Fruit fly (Drosophila melanogaster) whole organism, embryonic: Measurements from ENCODE around the gene CG5225.

Experiments used
- Bteb2 ChIP-seq: fragments of 200-800 bp; sonication (Bioruptor generic); optimal IDR thresholded peaks from 2 replicates; lab custom pipeline; 2016; ENCODE audit warnings: missing biosample characterization, missing genetic modification characterization
- CG10979 ChIP-seq: fragments of 200-800 bp; sonication (Bioruptor generic); optimal IDR thresholded peaks from 2 replicates; lab custom pipeline; 2018; ENCODE audit warnings: missing biosample characterization, mild to moderate bottlenecking, missing genetic modification characterization, moderate library complexity
- CG12769 ChIP-seq: fragments of 200-800 bp; sonication (Bioruptor generic); optimal IDR thresholded peaks from 2 replicates; lab custom pipeline; 2019; ENCODE audit warnings: missing biosample characterization, mild to moderate bottlenecking, missing genetic modification characterization, moderate library complexity
- CG16779 ChIP-seq: fragments of 200-800 bp; sonication (Bioruptor generic); IDR thresholded peaks from 2 replicates; pipeline ENCODE4 v1.3.6; 2022; ENCODE audit warnings: missing biosample characterization, missing genetic modification characterization
- CG18764 ChIP-seq: fragments of 200-800 bp; sonication (Bioruptor generic); optimal IDR thresholded peaks from 3 replicates; lab custom pipeline; 2016; ENCODE audit warnings: missing biosample characterization, missing genetic modification characterization
- CG2712 ChIP-seq: fragments of 200-800 bp; optimal IDR thresholded peaks from 3 replicates; lab custom pipeline; 2019; ENCODE audit warnings: missing biosample characterization, mild to moderate bottlenecking, missing genetic modification characterization, moderate library complexity
- CG4404 ChIP-seq: fragments of 200-800 bp; sonication (Bioruptor generic); IDR thresholded peaks from 2 replicates; pipeline ENCODE4 v1.3.6; 2022; ENCODE audit warnings: missing biosample characterization, missing genetic modification characterization
- CG7963 ChIP-seq: fragments of 200-800 bp; sonication (Bioruptor generic); IDR thresholded peaks from 3 replicates; pipeline ENCODE4 v1.3.6; 2022; ENCODE audit warnings: missing biosample characterization, missing genetic modification characterization; ENCODE audit not compliant: partially characterized antibody
- CG8944 ChIP-seq: fragments of 200-800 bp; sonication (Bioruptor generic); optimal IDR thresholded peaks from 3 replicates; lab custom pipeline; 2016; ENCODE audit warnings: missing biosample characterization, missing genetic modification characterization
- D19B ChIP-seq: fragments of 200-800 bp; sonication (Bioruptor generic); optimal IDR thresholded peaks from 2 replicates; lab custom pipeline; 2017; ENCODE audit warnings: missing biosample characterization, mild to moderate bottlenecking, missing genetic modification characterization
- Dll ChIP-seq: fragments of 200-800 bp; sonication (Bioruptor generic); IDR thresholded peaks from 4 replicates; pipeline ENCODE4 v1.3.6; 2022; ENCODE audit warnings: missing biosample characterization, missing genetic modification characterization; ENCODE audit not compliant: partially characterized antibody
- E2f1 ChIP-seq: fragments of 200-800 bp; sonication (Bioruptor generic); IDR thresholded peaks from 2 replicates; pipeline ENCODE4 v1.3.6; 2022; ENCODE audit warnings: missing biosample characterization, missing genetic modification characterization
- Eip74EF ChIP-seq, 2 experiments: fragments of 200-800 bp in 1 of 2; fragments of >200 bp in 1 of 2; sonication (Bioruptor generic) in 1 of 2; optimal IDR thresholded peaks; 2 replicates each; lab custom pipeline; 2017 to 2019; ENCODE audit warnings: missing biosample characterization in 2 of 2, missing genetic modification characterization in 2 of 2, mild to moderate bottlenecking in 1 of 2, moderate library complexity in 1 of 2
- Ets65A ChIP-seq: fragments of 200-800 bp; sonication (Bioruptor generic); peaks from one replicate; lab custom pipeline; 2016; ENCODE audit warnings: missing biosample characterization, missing genetic modification characterization
- Fer1 ChIP-seq: fragments of 200-800 bp; sonication (Bioruptor generic); optimal IDR thresholded peaks from 2 replicates; lab custom pipeline; 2017; ENCODE audit warnings: missing biosample characterization, mild to moderate bottlenecking, missing genetic modification characterization
- Fer2 ChIP-seq: fragments of 200-800 bp; sonication (Bioruptor generic); optimal IDR thresholded peaks from 2 replicates; lab custom pipeline; 2018; ENCODE audit warnings: missing biosample characterization, mild to moderate bottlenecking, missing genetic modification characterization, moderate library complexity
- H2.0 ChIP-seq: fragments of 200-800 bp; sonication (Bioruptor generic); IDR thresholded peaks from 2 replicates; pipeline ENCODE4 v1.3.6; 2022; ENCODE audit warnings: missing biosample characterization, missing genetic modification characterization
- HLH4C ChIP-seq: fragments of 200-800 bp; sonication (Bioruptor generic); IDR thresholded peaks from 3 replicates; pipeline ENCODE4 v1.3.6; 2022; ENCODE audit warnings: missing biosample characterization, missing genetic modification characterization; ENCODE audit not compliant: partially characterized antibody
- Med ChIP-seq: fragments of 200-800 bp; sonication (Bioruptor generic); peaks from one replicate; lab custom pipeline; 2016; ENCODE audit warnings: missing biosample characterization, missing genetic modification characterization, mild to moderate bottlenecking, inconsistent platforms, moderate library complexity
- Ravus ChIP-seq: fragments of 200-800 bp; sonication (Bioruptor generic); IDR thresholded peaks from 2 replicates; pipeline ENCODE4 v1.3.6; 2022; ENCODE audit warnings: missing biosample characterization, missing genetic modification characterization
- Side ChIP-seq: fragments of 200-800 bp; sonication (Bioruptor generic); optimal IDR thresholded peaks from 2 replicates; lab custom pipeline; 2016; ENCODE audit warnings: missing biosample characterization, missing genetic modification characterization
- Trl ChIP-seq, 3 experiments: fragments of >200 bp in 2 of 3; fragments of 200-800 bp in 1 of 3; sonication (Bioruptor generic) in 1 of 3; optimal IDR thresholded peaks; 2 replicates in 1 of 3; 3 replicates in 2 of 3; lab custom pipeline; 2016 to 2017; ENCODE audit warnings: missing biosample characterization in 1 of 3, missing genetic modification characterization in 1 of 3
- ac ChIP-seq: fragments of 200-800 bp; sonication (Bioruptor generic); optimal IDR thresholded peaks from 3 replicates; lab custom pipeline; 2017; ENCODE audit warnings: missing biosample characterization, mild to moderate bottlenecking, missing genetic modification characterization
- ara ChIP-seq: fragments of 200-800 bp; sonication (Bioruptor generic); IDR thresholded peaks from 2 replicates; pipeline ENCODE4 v1.3.6; 2022; ENCODE audit warnings: missing biosample characterization, missing genetic modification characterization
- ato ChIP-seq: fragments of 200-800 bp; sonication (Bioruptor generic); IDR thresholded peaks from 2 replicates; pipeline ENCODE4 v1.3.6; 2022; ENCODE audit warnings: missing biosample characterization, missing genetic modification characterization; ENCODE audit not compliant: partially characterized antibody
- cad ChIP-seq: fragments of >200 bp; optimal IDR thresholded peaks from 2 replicates; lab custom pipeline; 2017; ENCODE audit warnings: missing biosample characterization, missing genetic modification characterization
- caup ChIP-seq: fragments of 200-800 bp; sonication (Bioruptor generic); optimal IDR thresholded peaks from 3 replicates; lab custom pipeline; 2017; ENCODE audit warnings: missing biosample characterization, mild to moderate bottlenecking, missing genetic modification characterization, moderate library complexity; ENCODE audit not compliant: severe bottlenecking
- ci ChIP-seq: fragments of 200-800 bp; sonication (Bioruptor generic); IDR thresholded peaks from 3 replicates; pipeline ENCODE4 v1.3.6; 2022; ENCODE audit warnings: missing biosample characterization, missing genetic modification characterization
- disco-r ChIP-seq: fragments of 200-800 bp; sonication (Bioruptor generic); optimal IDR thresholded peaks from 2 replicates; lab custom pipeline; 2016; ENCODE audit warnings: missing biosample characterization, missing genetic modification characterization
- esg ChIP-seq: fragments of 200-800 bp; sonication (Bioruptor generic); conservative IDR thresholded peaks from 2 replicates; pipeline ENCODE4 v1.3.6; 2022; ENCODE audit warnings: missing biosample characterization, missing genetic modification characterization
- kni ChIP-seq: fragments of 200-800 bp; sonication (Bioruptor generic); optimal IDR thresholded peaks from 3 replicates; lab custom pipeline; 2017; ENCODE audit warnings: mild to moderate bottlenecking, missing biosample characterization, missing genetic modification reagents, missing genetic modification characterization
- lilli ChIP-seq: fragments of 200-800 bp; sonication (Bioruptor generic); optimal IDR thresholded peaks from 3 replicates; lab custom pipeline; 2016; ENCODE audit warnings: missing biosample characterization, missing genetic modification characterization
- oc ChIP-seq: fragments of 200-800 bp; sonication (Bioruptor generic); optimal IDR thresholded peaks from 2 replicates; lab custom pipeline; 2018; ENCODE audit warnings: missing biosample characterization, mild to moderate bottlenecking, missing genetic modification characterization, moderate library complexity
- onecut ChIP-seq: fragments of 200-800 bp; sonication (Bioruptor generic); IDR thresholded peaks from 2 replicates; pipeline ENCODE4 v1.3.6; 2022; ENCODE audit warnings: missing biosample characterization, missing genetic modification characterization
- pb ChIP-seq: fragments of 200-800 bp; sonication (Bioruptor generic); optimal IDR thresholded peaks from 3 replicates; lab custom pipeline; 2016; ENCODE audit warnings: missing biosample characterization, missing genetic modification characterization
- pum ChIP-seq: fragments of 200-800 bp; sonication (Bioruptor generic); optimal IDR thresholded peaks from 2 replicates; lab custom pipeline; 2016; ENCODE audit warnings: missing biosample characterization, missing genetic modification characterization
- salm ChIP-seq: fragments of 200-800 bp; sonication (Bioruptor generic); optimal IDR thresholded peaks from 2 replicates; lab custom pipeline; 2018; ENCODE audit warnings: missing biosample characterization, mild to moderate bottlenecking, missing genetic modification characterization
- scrt ChIP-seq: fragments of 200-800 bp; sonication (Bioruptor generic); optimal IDR thresholded peaks from 2 replicates; lab custom pipeline; 2018; ENCODE audit warnings: missing biosample characterization, mild to moderate bottlenecking, missing genetic modification characterization, moderate library complexity
- sim ChIP-seq: fragments of 200-800 bp; sonication (Bioruptor generic); IDR thresholded peaks from 2 replicates; pipeline ENCODE4 v1.3.6; 2022; ENCODE audit warnings: missing biosample characterization, missing genetic modification characterization
- sna ChIP-seq: fragments of 200-800 bp; sonication (Bioruptor generic); IDR thresholded peaks from 2 replicates; pipeline ENCODE4 v1.3.6; 2022; ENCODE audit warnings: missing biosample characterization, missing genetic modification characterization; ENCODE audit not compliant: partially characterized antibody
- sqz ChIP-seq: fragments of 200-800 bp; sonication (Bioruptor generic); optimal IDR thresholded peaks from 3 replicates; lab custom pipeline; 2018; ENCODE audit warnings: missing biosample characterization, mild to moderate bottlenecking, missing genetic modification characterization
- sr ChIP-seq: fragments of 200-800 bp; sonication (Bioruptor generic); IDR thresholded peaks from 3 replicates; pipeline ENCODE4 v1.3.6; 2022; ENCODE audit warnings: missing biosample characterization, missing genetic modification characterization
- ssp ChIP-seq: fragments of 200-800 bp; sonication (Bioruptor generic); IDR thresholded peaks from 2 replicates; pipeline ENCODE4 v1.3.6; 2022; ENCODE audit warnings: missing biosample characterization, missing genetic modification characterization
- twi ChIP-seq: fragments of 200-800 bp; optimal IDR thresholded peaks from 2 replicates; lab custom pipeline; 2019; ENCODE audit warnings: missing biosample characterization, mild to moderate bottlenecking, missing genetic modification characterization, moderate library complexity
- wdn ChIP-seq: fragments of 200-800 bp; sonication (Bioruptor generic); IDR thresholded peaks from 2 replicates; pipeline ENCODE4 v1.3.6; 2022; ENCODE audit warnings: missing biosample characterization, missing genetic modification characterization
- z ChIP-seq: fragments of 200-800 bp; sonication (Bioruptor generic); IDR thresholded peaks from 3 replicates; pipeline ENCODE4 v1.3.6; 2022; ENCODE audit warnings: missing biosample characterization, missing genetic modification characterization

The CG5225 gene

DNA sequence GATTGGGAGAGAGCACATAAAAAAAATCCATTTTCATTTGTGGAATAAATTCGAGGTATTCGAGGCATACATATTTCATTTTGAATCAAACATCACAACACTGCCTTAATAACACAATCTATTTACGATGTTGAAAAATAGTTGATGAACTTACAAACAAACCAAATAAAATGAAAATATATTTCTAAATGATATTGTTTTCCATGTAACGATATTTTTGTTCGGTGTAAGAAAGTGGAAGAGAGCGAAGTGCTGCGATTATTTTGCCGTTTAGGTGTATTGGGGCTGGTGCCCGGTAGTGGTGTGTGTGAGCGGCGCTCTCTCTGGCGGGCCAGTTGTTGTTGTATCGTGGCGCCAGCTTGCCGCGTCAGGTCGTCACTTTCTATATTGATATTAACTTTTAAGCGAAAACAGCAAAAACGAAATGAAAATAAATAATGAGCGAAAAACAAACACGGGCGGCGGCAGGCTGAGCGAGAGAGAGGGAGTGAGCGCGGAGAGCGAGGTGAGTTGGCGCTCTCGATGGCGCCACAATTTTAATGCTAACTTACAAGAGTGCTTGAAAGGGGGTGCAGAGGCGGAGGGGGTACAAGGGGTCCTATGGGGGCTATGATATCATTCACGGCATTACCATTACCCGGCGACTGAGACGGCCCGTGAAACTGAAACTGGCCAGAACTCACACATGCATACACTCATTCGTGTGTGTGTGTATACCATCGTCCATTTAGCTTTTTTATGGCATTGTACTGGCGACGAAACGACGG lies 36.7 kb downstream of the CG5225 start (continued):
- TF ChIP-seq caup (GFP tag; lab: Kevin White, UChicago), result peak; percentile 79
- no peak for TF ChIP-seq sna (GFP tag; lab: Robert Waterston, UW)
- peak; percentile 93 for TF ChIP-seq salm (tag; lab: Kevin White, UChicago)
- TF ChIP-seq Bteb2 (GFP tag; lab: Kevin White, UChicago), result peak; percentile 91
- peak; percentile 78 for TF ChIP-seq Fer2 (tag; lab: Kevin White, UChicago)
- peak; percentile 93 for TF ChIP-seq sqz (GFP tag; lab: Kevin White, UChicago)
- peak; percentile 87 for TF ChIP-seq CG8944 (GFP tag; lab: Kevin White, UChicago)
- no peak for TF ChIP-seq cad (GFP tag; lab: Kevin White, UChicago)
- TF ChIP-seq CG4404, result peak; percentile 66
- peak; percentile 90 for TF ChIP-seq Side
- peak; percentile 64 for TF ChIP-seq disco-r (GFP tag; lab: Kevin White, UChicago)
- TF ChIP-seq onecut, result peak; percentile 77
- TF ChIP-seq ara (GFP tag; lab: Robert Waterston, UW), result peak; percentile 83
- TF ChIP-seq ac (GFP tag; lab: Kevin White, UChicago), result no peak
- TF ChIP-seq CG16779 (GFP tag; lab: Robert Waterston, UW), result peak; percentile 30; the same call in 1 of the 2 replicates
- TF ChIP-seq lilli (GFP tag; lab: Kevin White, UChicago), result peak; percentile 97
- TF ChIP-seq Fer1 (GFP tag; lab: Kevin White, UChicago), result peak; percentile 93
- TF ChIP-seq scrt (GFP tag; lab: Kevin White, UChicago), result peak; percentile 91

DNA sequence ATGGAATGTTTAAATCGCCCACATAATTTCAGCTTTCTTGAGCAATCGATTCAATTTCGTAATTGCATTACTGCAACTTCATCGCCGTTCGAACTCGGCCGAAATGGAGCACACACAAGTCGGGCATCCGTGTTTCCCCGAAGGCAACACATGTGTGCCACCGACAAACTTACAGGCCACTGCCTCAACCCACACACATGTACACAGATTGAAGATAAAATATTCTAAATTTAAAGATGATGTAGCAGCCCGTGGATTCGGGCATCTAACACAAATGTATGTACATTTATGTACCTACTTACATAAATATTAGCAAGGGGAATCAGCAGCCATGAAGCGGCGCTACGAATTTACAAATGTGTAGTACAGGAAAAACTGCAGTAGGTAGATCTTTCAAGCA lies 37.6 kb downstream of the CG5225 start:
- no peak for TF ChIP-seq E2f1 (GFP tag; lab: Robert Waterston, UW)
- TF ChIP-seq CG12769 (tag; lab: Kevin White, UChicago), result peak; percentile 60
- TF ChIP-seq oc (tag; lab: Kevin White, UChicago), result no peak
- TF ChIP-seq sr (GFP tag; lab: Robert Waterston, UW), result peak; percentile 63; the same call in 2 of the 3 replicates
- peak; percentile 67 for TF ChIP-seq twi (tag; lab: Kevin White, UChicago)
- TF ChIP-seq ci, result 0 out of 3 replicates have a peak, but pooled peaks have one; percentile 38
- no peak for TF ChIP-seq CG7963
- TF ChIP-seq Med, result peak; percentile 29
- no peak for TF ChIP-seq pum (GFP tag; lab: Kevin White, UChicago)

DNA sequence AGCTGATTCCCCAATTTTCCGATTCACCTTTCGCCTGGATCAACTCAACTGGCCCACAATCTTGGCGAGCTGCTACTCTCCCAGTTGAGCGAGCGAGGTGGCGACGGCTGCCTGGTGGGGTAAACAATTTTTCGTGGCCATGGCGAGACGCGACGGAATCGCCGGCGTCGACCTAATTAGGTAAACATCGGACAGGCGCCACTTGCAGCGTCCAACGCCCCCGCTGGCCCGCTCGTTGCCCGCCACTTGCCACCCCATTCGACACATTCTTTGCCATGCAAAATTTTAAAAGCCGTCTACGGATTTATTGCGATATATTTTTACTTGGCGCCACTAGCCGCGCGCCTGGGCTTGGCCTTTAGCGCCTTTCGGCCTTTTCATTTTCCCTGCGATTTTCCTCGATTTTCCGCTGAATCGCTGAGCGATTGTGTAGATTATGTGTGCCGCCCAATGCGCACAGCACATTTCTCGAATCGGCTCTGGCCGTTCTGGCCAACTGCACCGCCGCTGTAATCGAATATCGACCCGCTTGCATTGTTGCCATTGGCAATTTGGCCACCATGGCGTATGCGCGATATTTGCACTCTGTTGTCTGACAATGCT lies 38.4 kb downstream of the CG5225 start:
- TF ChIP-seq Ets65A (GFP tag; lab: Kevin White, UChicago) (peak; percentile 57), D19B (GFP tag; lab: Kevin White, UChicago) (no peak), ssp (0 out of 2 replicates have a peak, but pooled peaks have one; percentile 11), sim (GFP tag; lab: Robert Waterston, UW) (0 out of 2 replicates have a peak, but pooled peaks have one; percentile 5), H2.0 (GFP tag; lab: Robert Waterston, UW) (no peak), HLH4C (no peak), Trl (optimal IDR thresholded peaks at IDR 0.05; lab: Kevin White, UChicago) (no peak), Trl (GFP tag; optimal IDR thresholded peaks at IDR 0.05; lab: Kevin White, UChicago) (no peak), ato (no peak), CG2712 (tag; lab: Kevin White, UChicago) (no peak), sna (GFP tag; lab: Robert Waterston, UW) (no peak), kni (GFP tag; lab: Kevin White, UChicago) (no peak), esg (GFP tag; lab: Robert Waterston, UW) (no peak), CG10979 (no peak), pb (GFP tag; lab: Kevin White, UChicago) (no peak), CG18764 (GFP tag; lab: Kevin White, UChicago) (no peak), wdn (GFP tag; lab: Robert Waterston, UW) (no peak), Dll (no peak), z (GFP tag; lab: Robert Waterston, UW) (peak; percentile 37; the same call in 1 of the 3 replicates), Med (peak; percentile 85), Eip74EF (GFP tag; optimal IDR thresholded peaks at IDR 0.05; lab: Kevin White, UChicago) (no peak), Ravus (GFP tag; lab: Robert Waterston, UW) (no peak)
